Worm (Caenorhabditis elegans) whole organism, L4/young adult: ENCODE measurements around the gene allo-1.
"Not testable (repeated sequence)": the region's sequence is repeated elsewhere in the genome, so short reads cannot be mapped to it uniquely, and the experiment has no call there.

Experiments used
- W03F9.2 ChIP-seq: fragments of 150-350 bp; optimal IDR thresholded peaks from 2 replicates; lab custom pipeline; 2014; ENCODE audit warnings: missing biosample characterization, missing genetic modification characterization
- dao-5 ChIP-seq: sonication (generic microtip); optimal IDR thresholded peaks from 2 replicates; lab custom pipeline; 2016; ENCODE audit warnings: missing genotype, missing genetic modification characterization, moderate library complexity, missing compliant biosample characterization
- him-1 ChIP-seq: sonication (generic microtip); optimal IDR thresholded peaks from 2 replicates; lab custom pipeline; 2016; ENCODE audit warnings: missing genotype, missing genetic modification reagents, missing genetic modification characterization, missing compliant biosample characterization

allo-1 gene

ce11 chrIV:10664134-10664533 is 32.7 kb downstream of the allo-1 start, which contains the start of gene K08C7.7:
K08C7.7 (plus strand) TSS chrIV:10664434.
- TF ChIP-seq him-1 (no peak), dao-5 (tag; lab: Kevin White, UChicago) (no peak), W03F9.2 (tag; lab: Kevin White, UChicago) (no peak)

DNA sequence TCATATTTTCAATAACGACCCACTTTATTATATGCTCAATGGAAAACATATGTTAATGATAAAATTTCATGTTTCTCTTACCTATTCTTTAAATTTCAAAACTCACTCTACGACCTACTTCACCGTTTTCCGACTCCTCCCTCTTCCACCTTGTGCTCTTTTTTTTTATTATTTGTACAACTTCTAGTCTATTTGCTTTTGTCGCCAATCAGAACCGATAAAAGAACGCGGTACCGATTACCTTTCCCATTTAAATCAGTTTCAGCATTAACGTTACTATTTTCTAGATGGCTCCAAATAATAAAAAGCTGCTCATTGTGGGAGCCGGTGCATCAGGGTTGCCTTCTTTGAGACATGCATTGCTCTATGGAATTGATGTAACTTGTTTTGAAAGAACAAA is 35.1 kb downstream of the allo-1 start, which contains the start of gene fmo-1:
Gene fmo-1 (plus strand): TSS at position 98 of the 400 bp plus-strand sequence.
- TF ChIP-seq W03F9.2 (tag; lab: Kevin White, UChicago) (no peak), him-1 (no peak), dao-5 (tag; lab: Kevin White, UChicago) (no peak)

- TF ChIP-seq W03F9.2 (tag; lab: Kevin White, UChicago) (no peak), dao-5 (tag; lab: Kevin White, UChicago) (no peak), him-1 (no peak)
These were observed 35.8 kb downstream of the allo-1 start for ce11 chrIV:10661072-10661471.

- TF ChIP-seq W03F9.2 (tag; lab: Kevin White, UChicago) (no peak), dao-5 (tag; lab: Kevin White, UChicago) (no peak), him-1 (no peak)
These were observed 40.0 kb downstream of the allo-1 start, which contains the start of gene K08C7.1 for ce11 chrIV:10656770-10657323. K08C7.1 (plus strand) TSS chrIV:10656812.

DNA sequence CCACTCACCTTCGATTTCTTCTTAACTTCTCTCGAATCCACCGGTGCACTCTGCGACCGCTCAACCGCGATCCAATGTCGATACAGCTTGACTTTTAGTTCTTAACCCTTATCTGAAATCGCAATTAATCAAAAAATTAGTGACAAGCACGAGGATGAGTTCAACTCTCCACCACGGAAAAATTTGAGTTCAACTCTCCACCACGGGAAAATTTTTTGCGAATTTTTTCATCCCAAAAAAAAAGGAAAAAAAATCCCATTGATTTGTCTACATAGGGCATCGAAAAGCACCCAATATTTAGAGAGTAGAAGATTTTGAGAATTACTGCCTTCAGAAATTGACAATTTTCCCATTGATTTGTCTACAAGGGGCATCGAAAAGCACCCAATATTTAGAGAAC is 42.8 kb downstream of the allo-1 start, which contains the start of gene glb-19:
Gene glb-19 (minus strand): TSS at position 101 of the 400 bp plus-strand sequence.
- TF ChIP-seq him-1; W03F9.2 (tag; lab: Kevin White, UChicago); dao-5 (tag; lab: Kevin White, UChicago): not testable (repeated sequence)
